Fruit fly (Drosophila melanogaster): ENCODE measurements around the gene CG34331.

DNA sequence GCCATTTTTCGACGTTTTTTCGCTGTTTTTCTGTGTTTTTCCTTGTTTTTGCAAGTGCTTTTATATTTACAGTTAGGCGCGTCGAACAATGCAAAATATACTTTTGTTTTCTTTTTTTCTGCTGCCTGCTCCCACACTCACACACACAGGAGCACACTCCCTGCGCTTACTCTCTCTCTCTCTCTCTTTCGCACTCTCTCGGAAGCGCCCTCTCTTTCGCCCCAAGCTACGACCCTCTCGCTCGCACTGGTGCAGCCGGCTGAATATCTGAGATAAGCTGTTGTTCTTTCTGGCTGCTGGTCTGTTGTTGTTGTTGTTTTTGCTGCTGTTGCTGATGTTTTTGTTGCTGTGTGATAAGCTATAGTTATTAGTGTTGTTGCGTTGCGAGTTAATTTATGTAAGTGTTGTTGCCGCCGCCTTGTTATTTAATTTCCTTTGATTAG is 36.7 kb downstream of the CG34331 start:
- TF ChIP-seq CTCF (optimal IDR thresholded peaks at IDR 0.05): no peak
- TF ChIP-seq CG8478 (optimal IDR thresholded peaks at IDR 0.05): no peak

Measured in S2 (cell line).